Worm (Caenorhabditis elegans) whole organism, L4 larva: ENCODE data around the gene Y54F10AL.1.
A peak's percentile ranks its signal among the peaks of the same experiment; 100 is the strongest.

Source experiments
- D1046.2 ChIP-seq: fragments of 200-800 bp; sonication (Bioruptor generic); IDR thresholded peaks from 2 replicates; pipeline ENCODE4 v1.3.6; 2022; ENCODE audit warnings: missing genetic modification characterization, missing compliant biosample characterization
- F26F4.8 ChIP-seq: fragments of 200-800 bp; sonication (Bioruptor generic); conservative IDR thresholded peaks from 2 replicates; pipeline ENCODE4 v1.3.6; 2022; ENCODE audit warnings: missing genetic modification characterization, missing compliant biosample characterization
- F49E8.2 ChIP-seq: sonication (generic microtip); optimal IDR thresholded peaks from 2 replicates; lab custom pipeline; 2016; ENCODE audit warnings: missing compliant biosample characterization, mild to moderate bottlenecking, missing genetic modification characterization, borderline replicate concordance
- R02D3.7 ChIP-seq: fragments of 150-350 bp; sonication (generic microtip); optimal IDR thresholded peaks from 3 replicates; lab custom pipeline; 2014; ENCODE audit warnings: missing biosample characterization, missing genetic modification characterization
- T26A8.4 ChIP-seq: fragments of 200-800 bp; sonication (Bioruptor generic); IDR thresholded peaks from 2 replicates; pipeline ENCODE4 v1.3.6; 2022; ENCODE audit warnings: missing genetic modification characterization, missing compliant biosample characterization
- Y48G9A.11 ChIP-seq: fragments of 200-800 bp; sonication (Bioruptor generic); IDR thresholded peaks from 2 replicates; pipeline ENCODE4 v1.3.6; 2022; ENCODE audit warnings: missing genetic modification reagents, missing genetic modification characterization, missing compliant biosample characterization
- Y75B8A.6 ChIP-seq: fragments of 200-800 bp; sonication (Bioruptor generic); IDR thresholded peaks from 2 replicates; pipeline ENCODE4 v1.3.6; 2022; ENCODE audit warnings: missing genetic modification reagents, missing genetic modification characterization, missing compliant biosample characterization
- aha-1 ChIP-seq: fragments of 150-350 bp; peaks from one replicate; lab custom pipeline; 2014; ENCODE audit warnings: missing biosample characterization, missing genetic modification characterization
- ama-1 ChIP-seq: fragments of 150-350 bp; optimal IDR thresholded peaks from 2 replicates; lab custom pipeline; 2014; ENCODE audit warnings: inconsistent platforms, mixed read lengths
- attf-4 ChIP-seq: sonication (generic microtip); optimal IDR thresholded peaks from 3 replicates; lab custom pipeline; 2017; ENCODE audit warnings: missing biosample characterization, missing genetic modification characterization
- ceh-28 ChIP-seq: fragments of 150-350 bp; optimal IDR thresholded peaks from 2 replicates; lab custom pipeline; 2014; ENCODE audit warnings: missing biosample characterization, missing genetic modification reagents, missing genetic modification characterization
- ceh-44 ChIP-seq: fragments of 200-800 bp; sonication (Bioruptor generic); IDR thresholded peaks from 2 replicates; pipeline ENCODE4 v1.3.6; 2022; ENCODE audit warnings: missing genetic modification reagents, missing genetic modification characterization, missing compliant biosample characterization
- ceh-62 ChIP-seq: sonication (generic microtip); optimal IDR thresholded peaks from 2 replicates; lab custom pipeline; 2017; ENCODE audit warnings: missing biosample characterization, missing genetic modification characterization
- ceh-82 ChIP-seq: sonication (generic microtip); optimal IDR thresholded peaks from 2 replicates; lab custom pipeline; 2017; ENCODE audit warnings: missing biosample characterization, missing genetic modification characterization
- ces-1 ChIP-seq: fragments of 150-350 bp; sonication (generic microtip); optimal IDR thresholded peaks from 4 replicates; lab custom pipeline; 2014; ENCODE audit warnings: missing biosample characterization, missing genetic modification reagents, missing genetic modification characterization
- daf-12 ChIP-seq: fragments of 150-350 bp; optimal IDR thresholded peaks from 2 replicates; lab custom pipeline; 2014; ENCODE audit warnings: missing biosample characterization, missing genetic modification reagents, missing genetic modification characterization
- dmd-6 ChIP-seq: fragments of 200-800 bp; sonication (Bioruptor generic); IDR thresholded peaks from 2 replicates; pipeline ENCODE4 v1.3.6; 2022; ENCODE audit warnings: missing genetic modification reagents, missing genetic modification characterization, missing compliant biosample characterization
- dmd-8 ChIP-seq: fragments of 200-800 bp; sonication (Bioruptor generic); IDR thresholded peaks from 2 replicates; pipeline ENCODE4 v1.3.6; 2022; ENCODE audit warnings: missing genetic modification characterization, missing compliant biosample characterization
- dmd-9 ChIP-seq: fragments of 200-800 bp; sonication (Bioruptor generic); IDR thresholded peaks from 2 replicates; pipeline ENCODE4 v1.3.6; 2022; ENCODE audit warnings: missing genetic modification reagents, missing genetic modification characterization, missing compliant biosample characterization
- dpl-1 ChIP-seq: fragments of 150-350 bp; optimal IDR thresholded peaks from 2 replicates; lab custom pipeline; 2014; ENCODE audit warnings: missing biosample characterization, missing genetic modification reagents, missing genetic modification characterization
- fos-1 ChIP-seq: fragments of 150-350 bp; optimal IDR thresholded peaks from 2 replicates; lab custom pipeline; 2014; ENCODE audit warnings: missing biosample characterization, missing genetic modification characterization
- gei-8 ChIP-seq: fragments of 200-800 bp; sonication (Bioruptor generic); optimal IDR thresholded peaks from 2 replicates; lab custom pipeline; 2018; ENCODE audit warnings: mild to moderate bottlenecking, missing genetic modification characterization, missing compliant biosample characterization
- hlh-11 ChIP-seq: fragments of 200-800 bp; sonication (Bioruptor generic); optimal IDR thresholded peaks from 2 replicates; lab custom pipeline; 2018; ENCODE audit warnings: mild to moderate bottlenecking, missing genetic modification characterization, missing compliant biosample characterization
- hlh-30 ChIP-seq: sonication (generic microtip); optimal IDR thresholded peaks from 2 replicates; lab custom pipeline; 2017; ENCODE audit warnings: antibody characterized with exemption, mild to moderate bottlenecking, missing genetic modification characterization, missing compliant biosample characterization; ENCODE audit not compliant: insufficient read depth
- hmg-1.1 ChIP-seq: fragments of 200-800 bp; sonication (Bioruptor generic); IDR thresholded peaks from 2 replicates; pipeline ENCODE4 v1.3.6; 2022; ENCODE audit warnings: missing genetic modification reagents, missing genetic modification characterization, missing compliant biosample characterization
- jun-1 ChIP-seq: fragments of 150-350 bp; optimal IDR thresholded peaks from 2 replicates; lab custom pipeline; 2014; ENCODE audit warnings: missing biosample characterization, missing genetic modification reagents, missing genetic modification characterization
- lim-7 ChIP-seq: fragments of 200-800 bp; sonication (Bioruptor generic); IDR thresholded peaks from 2 replicates; pipeline ENCODE4 v1.3.6; 2022; ENCODE audit warnings: missing genetic modification characterization, missing compliant biosample characterization
- lin-1 ChIP-seq: fragments of 200-800 bp; sonication (Bioruptor generic); IDR thresholded peaks from 2 replicates; pipeline ENCODE4 v1.3.6; 2022; ENCODE audit warnings: missing genetic modification reagents, missing genetic modification characterization, missing compliant biosample characterization
- lin-15B ChIP-seq: fragments of 150-350 bp; sonication (generic microtip); optimal IDR thresholded peaks from 3 replicates; lab custom pipeline; 2014; ENCODE audit warnings: missing biosample characterization, missing genetic modification characterization
- madf-5 ChIP-seq, 2 experiments: fragments of 200-800 bp; sonication (Bioruptor generic); IDR thresholded peaks; 2 replicates each; pipeline ENCODE4 v1.3.6; 2022; ENCODE audit warnings: missing compliant biosample characterization in 2 of 2, missing genetic modification characterization in 2 of 2
- mes-2 ChIP-seq: sonication (generic microtip); optimal IDR thresholded peaks from 2 replicates; lab custom pipeline; 2016; ENCODE audit warnings: missing genotype, mild to moderate bottlenecking, missing genetic modification characterization, missing compliant biosample characterization; ENCODE audit not compliant: poor library complexity, severe bottlenecking
- mxl-2 ChIP-seq: fragments of 200-800 bp; sonication (Bioruptor generic); conservative IDR thresholded peaks from 2 replicates; pipeline ENCODE4 v1.3.6; 2022; ENCODE audit warnings: missing genetic modification reagents, missing genetic modification characterization, missing compliant biosample characterization
- nhr-102 ChIP-seq: sonication (generic microtip); optimal IDR thresholded peaks from 2 replicates; lab custom pipeline; 2016; ENCODE audit warnings: mild to moderate bottlenecking, missing genetic modification characterization, moderate library complexity, missing compliant biosample characterization
- nhr-237 ChIP-seq: sonication (generic microtip); optimal IDR thresholded peaks from 2 replicates; lab custom pipeline; 2017; ENCODE audit warnings: missing biosample characterization, missing genetic modification characterization
- nhr-25 ChIP-seq: sonication (generic microtip); optimal IDR thresholded peaks from 2 replicates; lab custom pipeline; 2017; ENCODE audit warnings: missing genetic modification characterization, mild to moderate bottlenecking, missing compliant biosample characterization, antibody characterized with exemption, moderate library complexity, borderline replicate concordance; ENCODE audit not compliant: insufficient read depth
- nhr-41 ChIP-seq: fragments of 200-800 bp; sonication (Bioruptor generic); IDR thresholded peaks from 2 replicates; pipeline ENCODE4 v1.3.6; 2022; ENCODE audit warnings: missing genetic modification reagents, missing genetic modification characterization, missing compliant biosample characterization
- nhr-42 ChIP-seq: fragments of 200-800 bp; sonication (Bioruptor generic); IDR thresholded peaks from 2 replicates; pipeline ENCODE4 v1.3.6; 2022; ENCODE audit warnings: missing genetic modification characterization, missing compliant biosample characterization
- pha-4 ChIP-seq, 2 experiments: fragments of 150-350 bp in 1 of 2; fragments of 200-800 bp in 1 of 2; sonication (Bioruptor generic) in 1 of 2; IDR thresholded peaks in 1 of 2; optimal IDR thresholded peaks in 1 of 2; 2 replicates each; pipeline versions ENCODE4 v1.3.6 to Lab custom; 2014 to 2022; ENCODE audit warnings: missing genetic modification characterization in 2 of 2, missing genetic modification reagents in 2 of 2, missing biosample characterization in 1 of 2, missing compliant biosample characterization in 1 of 2
- php-3 ChIP-seq: fragments of 200-800 bp; sonication (Bioruptor generic); IDR thresholded peaks from 2 replicates; pipeline ENCODE4 v1.3.6; 2022; ENCODE audit warnings: missing genetic modification reagents, missing genetic modification characterization, missing compliant biosample characterization
- pqm-1 ChIP-seq: sonication (generic microtip); optimal IDR thresholded peaks from 2 replicates; lab custom pipeline; 2017; ENCODE audit warnings: missing biosample characterization, missing genetic modification characterization
- saeg-2 ChIP-seq: fragments of 200-800 bp; sonication (Bioruptor generic); IDR thresholded peaks from 2 replicates; pipeline ENCODE4 v1.3.6; 2022; ENCODE audit warnings: missing genetic modification reagents, missing genetic modification characterization, missing compliant biosample characterization
- set-16 ChIP-seq: fragments of 200-800 bp; sonication (Bioruptor generic); IDR thresholded peaks from 2 replicates; pipeline ENCODE4 v1.3.6; 2022; ENCODE audit warnings: missing genetic modification reagents, missing genetic modification characterization, missing compliant biosample characterization
- spr-1 ChIP-seq: sonication (generic microtip); optimal IDR thresholded peaks from 2 replicates; lab custom pipeline; 2016; ENCODE audit warnings: mild to moderate bottlenecking, missing genetic modification characterization, missing compliant biosample characterization
- spr-3 ChIP-seq: fragments of 200-800 bp; sonication (Bioruptor generic); optimal IDR thresholded peaks from 2 replicates; lab custom pipeline; 2018; ENCODE audit warnings: mild to moderate bottlenecking, missing genetic modification characterization, missing compliant biosample characterization
- tag-97 ChIP-seq: fragments of 200-800 bp; sonication (Bioruptor generic); IDR thresholded peaks from 2 replicates; pipeline ENCODE4 v1.3.6; 2022; ENCODE audit warnings: missing genetic modification characterization, missing compliant biosample characterization
- unc-130 ChIP-seq: sonication (generic microtip); optimal IDR thresholded peaks from 2 replicates; lab custom pipeline; 2016; ENCODE audit warnings: missing genetic modification reagents, missing genetic modification characterization, missing compliant biosample characterization
- unc-62 ChIP-seq, 3 experiments: fragments of 150-350 bp in 1 of 3; sonication (generic microtip); optimal IDR thresholded peaks in 2 of 3; peaks in 1 of 3; 1 replicate in 1 of 3; 2 replicates in 2 of 3; lab custom pipeline; 2014 to 2017; ENCODE audit warnings: missing biosample characterization in 3 of 3, missing genetic modification characterization in 3 of 3, missing genetic modification reagents in 3 of 3, missing genotype in 1 of 3
- zip-2 ChIP-seq: fragments of 150-350 bp; optimal IDR thresholded peaks from 2 replicates; lab custom pipeline; 2014; ENCODE audit warnings: missing biosample characterization, missing genetic modification characterization

The Y54F10AL.1 gene

ce11 chrIII:2535122-2535521, 47.6 kb downstream of the Y54F10AL.1 start (continued):
- no peak for TF ChIP-seq Y75B8A.6 (GFP tag; lab: Robert Waterston, UW)
- no peak for TF ChIP-seq tag-97 (GFP tag; lab: Robert Waterston, UW)
- TF ChIP-seq jun-1 (tag; lab: Kevin White, UChicago) = no peak
- no peak for TF ChIP-seq php-3 (GFP tag; lab: Robert Waterston, UW)
- TF ChIP-seq saeg-2 (GFP tag; lab: Robert Waterston, UW) = no peak
- peak; percentile 59 for TF ChIP-seq hmg-1.1
- TF ChIP-seq spr-3 = no peak
- TF ChIP-seq spr-1 (tag; lab: Kevin White, UChicago) = no peak
- no peak for TF ChIP-seq nhr-102 (tag; lab: Kevin White, UChicago)
- TF ChIP-seq dmd-8 (GFP tag; lab: Robert Waterston, UW) = no peak
- TF ChIP-seq dmd-9 (GFP tag; lab: Robert Waterston, UW) = no peak
- TF ChIP-seq dmd-6 (GFP tag; lab: Robert Waterston, UW) = no peak
- TF ChIP-seq madf-5 (GFP tag; IDR thresholded peaks at IDR 0.05; lab: Robert Waterston, UW) = no peak
- no peak for TF ChIP-seq nhr-42 (GFP tag; lab: Robert Waterston, UW)
- no peak for TF ChIP-seq T26A8.4
- no peak for TF ChIP-seq mxl-2 (GFP tag; lab: Robert Waterston, UW)
- TF ChIP-seq F49E8.2 (tag; lab: Kevin White, UChicago) = no peak
- TF ChIP-seq aha-1 = peak; percentile 74
- TF ChIP-seq ama-1 (lab: Kevin White, UChicago) = no peak
- no peak; the same call in 1 of the 2 replicates for TF ChIP-seq pha-4 (GFP tag; IDR thresholded peaks at IDR 0.05; lab: Robert Waterston, UW)
- no peak for TF ChIP-seq pha-4 (tag; optimal IDR thresholded peaks at IDR 0.05; lab: Kevin White, UChicago)
- TF ChIP-seq nhr-41 (GFP tag; lab: Robert Waterston, UW) = no peak
- no peak for TF ChIP-seq gei-8 (GFP tag; lab: Kevin White, UChicago)
- peak in 1 of 2 experiments; percentile 25 for TF ChIP-seq unc-62 (GFP tag; optimal IDR thresholded peaks at IDR 0.05 in 1 of 2; lab: Kevin White, UChicago)
- no peak for TF ChIP-seq unc-62 (tag; optimal IDR thresholded peaks at IDR 0.05; lab: Kevin White, UChicago)
- no peak for TF ChIP-seq ceh-28 (tag; lab: Kevin White, UChicago)
- TF ChIP-seq Y48G9A.11 (GFP tag; lab: Robert Waterston, UW) = no peak
- TF ChIP-seq lim-7 (GFP tag; lab: Robert Waterston, UW) = no peak
- TF ChIP-seq D1046.2 = no peak
- TF ChIP-seq attf-4 (tag; lab: Kevin White, UChicago) = no peak
- no peak for TF ChIP-seq nhr-25 (tag; lab: Kevin White, UChicago)
- TF ChIP-seq mes-2 (tag; lab: Kevin White, UChicago) = peak; percentile 33
- TF ChIP-seq daf-12 = no peak
- TF ChIP-seq lin-1 (GFP tag; lab: Robert Waterston, UW) = no peak
- no peak for TF ChIP-seq nhr-237 (tag; lab: Kevin White, UChicago)
- no peak for TF ChIP-seq F26F4.8 (GFP tag; lab: Robert Waterston, UW)
- peak; percentile 25; the same call in 1 of the 2 replicates for TF ChIP-seq ceh-44
- no peak for TF ChIP-seq ceh-62 (tag; lab: Kevin White, UChicago)
- TF ChIP-seq ces-1 (GFP tag; lab: Kevin White, UChicago) = no peak
- TF ChIP-seq hlh-11 (tag; lab: Kevin White, UChicago) = peak; percentile 2
- no peak for TF ChIP-seq dpl-1 (GFP tag; lab: Kevin White, UChicago)
- no peak for TF ChIP-seq ceh-82
- TF ChIP-seq lin-15B (tag; lab: Kevin White, UChicago) = no peak
- TF ChIP-seq R02D3.7 (tag; lab: Kevin White, UChicago) = no peak
- peak; percentile 73 for TF ChIP-seq hlh-30 (tag; lab: Kevin White, UChicago)
- TF ChIP-seq unc-130 (GFP tag; lab: Kevin White, UChicago) = no peak
- TF ChIP-seq set-16 = peak; percentile 93
- no peak for TF ChIP-seq zip-2 (tag; lab: Kevin White, UChicago)
- no peak for TF ChIP-seq pqm-1 (tag; lab: Kevin White, UChicago)
- TF ChIP-seq fos-1 = no peak
- TF ChIP-seq, all 104 proteins: peak for 16
